Worm (Caenorhabditis elegans): ENCODE results near the gene F40F8.11.

Gene F40F8.11

ce11 chrII:11132542-11132941 is at the start of gene F40F8.11:
TSS of gene F40F8.11 (minus strand) at chrII:11132590.
- TF ChIP-seq pha-4 (tag; optimal IDR thresholded peaks at IDR 0.05) (peak; percentile 31), nhr-23 (tag; optimal IDR thresholded peaks at IDR 0.05) (peak; percentile 53), sea-2 (GFP tag; optimal IDR thresholded peaks at IDR 0.05) (no peak), nhr-77 (tag; optimal IDR thresholded peaks at IDR 0.05) (no peak), lin-15B (tag; optimal IDR thresholded peaks at IDR 0.05) (peak; percentile 47), eor-1 (tag; optimal IDR thresholded peaks at IDR 0.05) (no peak), nfya-1 (tag; optimal IDR thresholded peaks at IDR 0.05; ENCODE audit: insufficient read depth) (peak; percentile 54), aly-2 (tag; optimal IDR thresholded peaks at IDR 0.05) (no peak), elt-2 (tag; optimal IDR thresholded peaks at IDR 0.05) (peak; percentile 18), skn-1 (tag; optimal IDR thresholded peaks at IDR 0.05) (no peak), snpc-4 (tag; optimal IDR thresholded peaks at IDR 0.05) (peak; percentile 8), nhr-237 (tag; optimal IDR thresholded peaks at IDR 0.05) (no peak), hmg-11 (tag; optimal IDR thresholded peaks at IDR 0.05) (peak; percentile 15), ztf-11 (tag; optimal IDR thresholded peaks at IDR 0.05) (no peak)

ce11 chrII:11181250-11181704 is 48.9 kb upstream of the F40F8.11 start, which contains the start of gene bigr-1:
TSS of gene bigr-1 (plus strand) at chrII:11181654.
- no peak for TF ChIP-seq fkh-2 (tag; optimal IDR thresholded peaks at IDR 0.05)
- TF ChIP-seq pqm-1 (tag; optimal IDR thresholded peaks at IDR 0.05), result peak; percentile 73
- TF ChIP-seq nfya-1 (tag; optimal IDR thresholded peaks at IDR 0.05; ENCODE audit: insufficient read depth), result peak; percentile 30
- peak; percentile 61 for TF ChIP-seq elt-2 (tag; optimal IDR thresholded peaks at IDR 0.05)
- TF ChIP-seq fos-1 (tag; optimal IDR thresholded peaks at IDR 0.05), result no peak
- no peak for TF ChIP-seq R02D3.7 (tag; optimal IDR thresholded peaks at IDR 0.05)
- peak; percentile 46 for TF ChIP-seq nhr-43 (tag; optimal IDR thresholded peaks at IDR 0.05; ENCODE audit: poor library complexity, severe bottlenecking)

- no peak for TF ChIP-seq ceh-82 (tag; optimal IDR thresholded peaks at IDR 0.05)
- no peak for TF ChIP-seq lin-15B (tag; optimal IDR thresholded peaks at IDR 0.05)
Observed at ce11 chrII:11178737-11179136, 46.3 kb upstream of the F40F8.11 start.

- TF ChIP-seq unc-62 (GFP tag; optimal IDR thresholded peaks at IDR 0.05) (no peak), nhr-43 (tag; optimal IDR thresholded peaks at IDR 0.05; ENCODE audit: poor library complexity, severe bottlenecking) (no peak), ceh-82 (tag; optimal IDR thresholded peaks at IDR 0.05) (no peak), ZK546.5 (tag; optimal IDR thresholded peaks at IDR 0.05) (no peak), pha-4 (tag; optimal IDR thresholded peaks at IDR 0.05) (no peak), unc-39 (tag; optimal IDR thresholded peaks at IDR 0.05) (no peak), jun-1 (tag; optimal IDR thresholded peaks at IDR 0.05) (no peak), nhr-11 (tag; optimal IDR thresholded peaks at IDR 0.05) (no peak), elt-1 (tag; optimal IDR thresholded peaks at IDR 0.05) (no peak), lsy-12 (tag; optimal IDR thresholded peaks at IDR 0.05) (no peak), mml-1 (tag; optimal IDR thresholded peaks at IDR 0.05) (no peak), daf-12 (tag; optimal IDR thresholded peaks at IDR 0.05) (no peak), elt-3 (tag; optimal IDR thresholded peaks at IDR 0.05) (no peak), ztf-4 (tag; optimal IDR thresholded peaks at IDR 0.05) (no peak), snpc-4 (tag; optimal IDR thresholded peaks at IDR 0.05) (no peak), lin-39 (tag; optimal IDR thresholded peaks at IDR 0.05) (no peak), nhr-12 (tag; optimal IDR thresholded peaks at IDR 0.05) (no peak), fkh-10 (GFP tag; optimal IDR thresholded peaks at IDR 0.05) (no peak), ceh-16 (tag; optimal IDR thresholded peaks at IDR 0.05) (no peak), nhr-237 (tag; optimal IDR thresholded peaks at IDR 0.05) (no peak)
Observed at ce11 chrII:11177376-11177775, 45.0 kb upstream of the F40F8.11 start, which contains the start of gene F37H8.6. TSS of gene F37H8.6 (minus strand) at chrII:11177476.

DNA sequence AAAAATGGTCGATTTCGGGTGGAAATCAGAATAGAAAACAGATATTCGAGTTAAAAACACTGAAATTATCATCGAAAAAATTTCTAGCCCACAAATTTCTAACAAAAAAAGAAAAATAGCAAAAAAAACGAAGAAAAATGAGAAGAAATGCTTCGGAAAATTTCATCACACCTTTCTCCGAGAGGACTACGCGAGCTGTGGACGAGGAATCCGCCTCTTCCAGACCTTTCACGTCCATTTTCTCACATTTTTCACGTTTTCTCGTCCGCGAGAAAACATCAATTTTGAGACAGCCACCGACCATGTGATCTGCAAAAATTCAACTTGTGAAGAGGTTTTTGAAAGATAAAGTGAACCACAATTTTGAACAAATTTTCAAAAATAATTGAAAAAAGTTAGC is 44.1 kb upstream of the F40F8.11 start:
- TF ChIP-seq egl-27 (tag; optimal IDR thresholded peaks at IDR 0.05) (no peak), lin-15B (tag; optimal IDR thresholded peaks at IDR 0.05) (peak; percentile 11), nfya-1 (tag; optimal IDR thresholded peaks at IDR 0.05; ENCODE audit: insufficient read depth) (peak; percentile 7)
